Fruit fly (Drosophila melanogaster): Measurements from ENCODE around the gene SF1.

The SF1 gene

DNA sequence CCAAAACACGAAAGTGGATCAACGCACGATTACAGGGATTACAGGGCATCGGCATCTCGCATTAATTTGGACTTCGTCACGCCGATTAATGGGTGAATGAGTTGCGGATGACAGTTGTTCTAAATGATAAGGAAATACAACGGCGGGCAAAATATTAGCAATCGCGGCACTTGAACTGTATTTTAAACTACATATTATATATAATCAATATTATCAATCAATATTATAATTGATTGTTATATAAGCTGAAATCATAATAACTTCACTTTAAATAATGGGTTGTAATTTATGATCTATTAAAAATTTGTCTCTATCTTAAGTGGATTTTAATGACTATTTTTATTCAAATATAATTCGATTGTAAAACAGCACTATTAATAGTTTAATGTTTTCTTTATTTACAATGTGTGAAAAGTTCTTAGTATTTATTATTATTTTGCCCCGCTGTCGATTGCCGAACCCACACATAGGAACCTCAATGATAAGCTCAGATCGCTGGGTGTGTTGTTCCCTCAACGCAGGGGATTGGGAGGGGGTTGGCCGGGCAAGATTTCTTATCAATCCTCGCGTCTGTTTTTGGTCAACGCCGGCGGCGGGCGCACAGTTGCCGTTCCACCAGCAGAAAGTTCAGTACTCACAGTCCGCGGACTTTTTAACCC is 5.0 kb upstream of the SF1 start (continued):
- TF ChIP-seq NFAT (GFP tag; IDR thresholded peaks at IDR 0.05) (0 out of 2 replicates have a peak, but pooled peaks have one; percentile 5), hkb (optimal IDR thresholded peaks at IDR 0.05) (no peak), hkb (GFP tag; IDR thresholded peaks at IDR 0.05) (0 out of 2 replicates have a peak, but pooled peaks have one; percentile 6), CG30431 (GFP tag; optimal IDR thresholded peaks at IDR 0.05) (no peak), Tbp (GFP tag; optimal IDR thresholded peaks at IDR 0.05) (no peak), mirr (GFP tag; optimal IDR thresholded peaks at IDR 0.05) (peak; percentile 80), CG30020 (tag; optimal IDR thresholded peaks at IDR 0.05) (no peak), Fer1 (GFP tag; optimal IDR thresholded peaks at IDR 0.05) (peak; percentile 30), MTF-1 (GFP tag; optimal IDR thresholded peaks at IDR 0.05; ENCODE audit: borderline replicate concordance) (no peak), sqz (GFP tag; optimal IDR thresholded peaks at IDR 0.05) (no peak), stc (GFP tag; IDR thresholded peaks at IDR 0.05) (no peak), gt (GFP tag; IDR thresholded peaks at IDR 0.05) (no peak), CG18599 (GFP tag; optimal IDR thresholded peaks at IDR 0.05) (peak; percentile 61), YL-1 (GFP tag; optimal IDR thresholded peaks at IDR 0.05) (no peak), Adf1 (GFP tag; IDR thresholded peaks at IDR 0.05) (peak; percentile 72; the same call in 1 of the 2 replicates), CG15514 (GFP tag; optimal IDR thresholded peaks at IDR 0.05) (peak; percentile 33), sima (GFP tag; optimal IDR thresholded peaks at IDR 0.05) (no peak), CG32532 (GFP tag; IDR thresholded peaks at IDR 0.05) (no peak; the same call in 1 of the 2 replicates), Xrp1 (GFP tag; IDR thresholded peaks at IDR 0.05) (peak; percentile 56), schlank (tag; optimal IDR thresholded peaks at IDR 0.05) (no peak), CG11696 (GFP tag; IDR thresholded peaks at IDR 0.05) (peak; percentile 92), CG12391 (tag; optimal IDR thresholded peaks at IDR 0.05) (peak; percentile 74), slp2 (GFP tag; optimal IDR thresholded peaks at IDR 0.05) (no peak), prd (optimal IDR thresholded peaks at IDR 0.05) (no peak), prd (GFP tag; IDR thresholded peaks at IDR 0.05) (0 out of 3 replicates have a peak, but pooled peaks have one; percentile 32), insv (GFP tag; optimal IDR thresholded peaks at IDR 0.05) (no peak), CG10366 (GFP tag; IDR thresholded peaks at IDR 0.05) (no peak), bsh (GFP tag; optimal IDR thresholded peaks at IDR 0.05) (peak in 1 of 2 experiments; percentile 34), CG32767 (GFP tag; IDR thresholded peaks at IDR 0.05) (peak; percentile 34; the same call in 1 of the 2 replicates), MBD-R2 (GFP tag; IDR thresholded peaks at IDR 0.05) (no peak; the same call in 1 of the 2 replicates), Usf (GFP tag; optimal IDR thresholded peaks at IDR 0.05) (no peak), hbn (GFP tag; IDR thresholded peaks at IDR 0.05; ENCODE audit: partially characterized antibody) (no peak), cwo (GFP tag; optimal IDR thresholded peaks at IDR 0.05) (peak; percentile 53), CG14710 (tag; optimal IDR thresholded peaks at IDR 0.05) (no peak), Bgb (GFP tag; IDR thresholded peaks at IDR 0.05; ENCODE audit: partially characterized antibody) (peak; percentile 51), Dp (GFP tag; optimal IDR thresholded peaks at IDR 0.05) (no peak), CG11723 (GFP tag; optimal IDR thresholded peaks at IDR 0.05) (peak; percentile 21), zen (tag; optimal IDR thresholded peaks at IDR 0.05) (no peak), Dek (tag; optimal IDR thresholded peaks at IDR 0.05) (peak; percentile 26), CG34376 (GFP tag; optimal IDR thresholded peaks at IDR 0.05) (peak; percentile 39), Fer3 (tag; optimal IDR thresholded peaks at IDR 0.05) (peak; percentile 44), CG2678 (tag; optimal IDR thresholded peaks at IDR 0.05) (peak; percentile 81), row (GFP tag; IDR thresholded peaks at IDR 0.05) (peak; percentile 57), Hand (GFP tag; optimal IDR thresholded peaks at IDR 0.05) (peak; percentile 40), btn (GFP tag; optimal IDR thresholded peaks at IDR 0.05) (no peak), HmgZ (tag; optimal IDR thresholded peaks at IDR 0.05) (peak; percentile 44), GATAe (GFP tag; conservative IDR thresholded peaks at IDR 0.05) (peak; percentile 89), CG6683 (GFP tag; optimal IDR thresholded peaks at IDR 0.05) (peak; percentile 23), chinmo (GFP tag; IDR thresholded peaks at IDR 0.05; ENCODE audit: partially characterized antibody) (no peak)
